Fruit fly (Drosophila melanogaster) Kc167 (cell line): ENCODE measurements around the gene CG8051.

Experiments
- Myc ChIP-seq: fragments of >200 bp; optimal IDR thresholded peaks from 2 replicates; lab custom pipeline; 2017; ENCODE audit warnings: missing external identifiers
- Sin3A ChIP-seq: fragments of >200 bp; optimal IDR thresholded peaks from 2 replicates; lab custom pipeline; 2018; ENCODE audit warnings: missing external identifiers
- h ChIP-seq: fragments of >200 bp; optimal IDR thresholded peaks from 3 replicates; lab custom pipeline; 2018; ENCODE audit warnings: missing external identifiers
- insv ChIP-seq: fragments of >200 bp; optimal IDR thresholded peaks from 3 replicates; lab custom pipeline; 2018; ENCODE audit warnings: missing external identifiers
- psq ChIP-seq: fragments of >200 bp; optimal IDR thresholded peaks from 2 replicates; lab custom pipeline; 2017; ENCODE audit warnings: missing external identifiers
- ttk ChIP-seq: sonication (Bioruptor generic); optimal IDR thresholded peaks from 2 replicates; lab custom pipeline; 2017; ENCODE audit warnings: missing external identifiers

Gene CG8051

DNA sequence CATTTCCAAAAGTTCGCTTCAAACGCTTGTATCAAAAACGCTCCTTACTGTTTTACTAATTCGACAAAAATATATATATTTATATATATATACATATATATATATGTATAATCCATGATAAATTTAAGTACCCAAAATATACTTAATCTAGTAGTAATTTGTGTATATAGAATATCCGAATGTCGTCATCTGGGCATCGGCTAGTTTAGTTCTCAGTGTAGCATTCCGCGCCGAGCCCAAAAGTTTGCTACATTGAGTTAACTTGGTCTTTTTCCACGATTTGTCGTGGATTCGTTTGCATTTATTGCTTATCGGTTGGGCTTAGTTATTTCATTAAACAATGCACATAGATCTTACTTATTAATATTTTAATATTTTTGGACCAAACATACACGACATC is 26.5 kb downstream of the CG8051 start:
- TF ChIP-seq Myc (no peak), insv (lab: Kevin White, UChicago) (no peak), ttk (lab: Kevin White, UChicago) (no peak), psq (lab: Kevin White, UChicago) (no peak), Sin3A (lab: Kevin White, UChicago) (no peak), h (lab: Kevin White, UChicago) (no peak)

- TF ChIP-seq Sin3A (lab: Kevin White, UChicago) (no peak), h (lab: Kevin White, UChicago) (no peak), ttk (lab: Kevin White, UChicago) (no peak), insv (lab: Kevin White, UChicago) (no peak), Myc (no peak), psq (lab: Kevin White, UChicago) (no peak)
These were observed 27.0 kb downstream of the CG8051 start for dm6 chrX:19280685-19281084.

DNA sequence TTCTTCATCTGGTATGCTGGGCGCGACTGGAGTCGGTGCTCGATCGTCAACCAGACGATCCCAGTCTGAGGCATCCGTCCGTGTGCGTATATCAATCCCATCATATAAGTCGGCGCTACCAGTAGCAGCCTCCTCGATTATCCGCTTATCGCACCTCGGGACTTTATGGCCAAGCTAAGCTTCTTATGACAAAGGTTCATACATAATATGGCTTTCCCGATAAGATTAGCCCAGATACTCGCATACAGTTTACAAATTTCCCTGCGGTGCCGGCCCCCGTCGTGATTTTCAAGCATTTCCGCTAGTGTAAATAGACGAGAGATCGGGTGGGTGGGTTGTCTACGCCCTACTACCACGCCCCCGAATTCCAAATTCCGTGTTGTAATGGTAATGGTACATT is 27.5 kb downstream of the CG8051 start, which contains the start of gene CG8028:
TSS of gene CG8028 (minus strand) at position 101 of the 400 bp plus-strand sequence.
- TF ChIP-seq insv (lab: Kevin White, UChicago) (no peak), h (lab: Kevin White, UChicago) (no peak), Sin3A (lab: Kevin White, UChicago) (no peak), ttk (lab: Kevin White, UChicago) (no peak), Myc (no peak), psq (lab: Kevin White, UChicago) (no peak)

DNA sequence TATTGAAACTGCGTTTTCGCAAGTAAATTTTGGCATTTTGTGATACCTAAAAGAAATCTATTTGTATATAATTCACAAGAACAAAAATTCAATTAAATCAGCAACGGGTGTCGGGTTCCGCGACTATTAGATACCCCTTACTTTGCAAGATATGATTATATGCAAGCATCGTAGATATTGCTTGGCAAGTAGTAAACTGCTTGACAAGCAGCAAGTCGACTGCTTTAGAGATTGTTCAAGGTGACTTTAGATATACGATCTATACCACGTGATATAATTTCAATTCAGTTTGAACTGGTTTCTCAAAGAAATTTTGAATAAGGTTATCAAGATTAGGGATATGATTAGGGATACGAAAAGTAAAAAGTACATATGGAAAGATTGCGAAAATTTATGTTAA is 29.3 kb downstream of the CG8051 start:
- TF ChIP-seq h (lab: Kevin White, UChicago) (no peak), ttk (lab: Kevin White, UChicago) (no peak), psq (lab: Kevin White, UChicago) (no peak), Sin3A (lab: Kevin White, UChicago) (no peak), insv (lab: Kevin White, UChicago) (no peak), Myc (no peak)

- TF ChIP-seq ttk (lab: Kevin White, UChicago): no peak
- TF ChIP-seq insv (lab: Kevin White, UChicago): no peak
- no peak for TF ChIP-seq h (lab: Kevin White, UChicago)
- no peak for TF ChIP-seq Sin3A (lab: Kevin White, UChicago)
- TF ChIP-seq Myc: no peak
- no peak for TF ChIP-seq psq (lab: Kevin White, UChicago)
These were observed 31.1 kb downstream of the CG8051 start, which contains the start of the genes CG32537 and CG32536 for dm6 chrX:19276489-19277117. TSS of gene CG32537 (minus strand) at chrX:19276539. TSS of gene CG32536 (minus strand) at chrX:19276898.

DNA sequence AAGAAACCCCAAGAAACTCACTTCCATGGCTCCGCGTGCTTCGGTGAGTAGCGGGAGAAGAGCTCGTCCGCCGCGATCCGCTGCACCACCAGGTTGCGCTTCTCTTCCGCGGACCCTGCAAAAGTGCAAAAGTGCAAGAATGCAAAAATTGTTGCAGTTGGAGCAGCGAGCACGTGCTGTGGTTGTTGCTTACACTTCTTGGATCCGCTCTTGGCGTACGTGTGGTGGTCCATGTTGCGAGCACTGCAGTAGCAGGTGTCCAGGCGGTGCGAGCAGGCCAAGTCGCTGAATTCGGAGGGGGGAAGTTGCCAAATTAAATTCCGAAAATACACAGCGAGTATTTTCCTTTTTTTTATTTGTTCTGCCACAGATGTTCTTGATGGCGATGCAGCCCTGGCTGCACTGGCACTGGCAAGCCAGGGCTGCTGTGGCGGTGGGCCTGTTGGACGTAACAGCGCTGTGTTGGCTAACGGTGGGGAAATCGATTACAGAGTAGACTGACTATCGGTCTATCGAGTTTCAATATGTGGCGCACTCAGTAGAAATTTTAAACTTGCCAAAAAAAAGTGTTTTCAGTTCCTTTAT is 39.1 kb downstream of the CG8051 start, which contains the start of gene CG8010:
TSS of gene CG8010 (minus strand) at position 413 of the 585 bp plus-strand sequence.
- TF ChIP-seq Sin3A (lab: Kevin White, UChicago): no peak

DNA sequence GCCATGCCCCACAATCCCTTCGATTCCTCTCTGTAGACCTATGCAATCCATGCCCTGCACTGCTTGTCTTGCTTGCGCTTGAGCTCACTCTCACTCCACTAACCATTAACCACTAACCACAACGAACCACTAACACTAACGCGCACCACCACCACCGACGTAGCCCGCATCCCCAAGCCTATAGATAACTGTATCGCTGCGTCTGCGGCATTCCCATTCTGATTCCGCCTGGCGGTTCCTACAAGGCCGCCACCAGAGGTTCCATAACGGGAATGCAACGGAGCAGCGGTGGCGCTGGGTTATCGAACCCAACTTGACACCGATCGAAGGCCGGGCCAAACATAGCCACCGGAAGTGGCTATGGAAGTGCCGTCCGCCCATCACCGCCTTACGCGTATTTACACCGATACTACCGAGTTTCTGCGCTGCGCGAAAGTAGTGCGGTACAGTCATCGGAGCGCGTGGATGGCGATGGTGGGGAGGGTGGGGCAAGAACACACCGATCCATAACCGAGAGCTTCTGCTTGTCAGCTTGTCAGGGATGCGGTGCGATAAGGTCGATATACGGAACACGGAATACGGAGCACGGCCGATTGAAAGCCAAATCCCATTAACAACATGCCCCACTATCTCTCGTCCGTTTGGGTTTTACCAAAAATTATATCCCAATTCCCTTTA is 41.8 kb downstream of the CG8051 start:
- no peak for TF ChIP-seq Myc
- TF ChIP-seq h (lab: Kevin White, UChicago): no peak
- no peak for TF ChIP-seq Sin3A (lab: Kevin White, UChicago)
- no peak for TF ChIP-seq ttk (lab: Kevin White, UChicago)
- TF ChIP-seq insv (lab: Kevin White, UChicago): no peak
- TF ChIP-seq psq (lab: Kevin White, UChicago): no peak

DNA sequence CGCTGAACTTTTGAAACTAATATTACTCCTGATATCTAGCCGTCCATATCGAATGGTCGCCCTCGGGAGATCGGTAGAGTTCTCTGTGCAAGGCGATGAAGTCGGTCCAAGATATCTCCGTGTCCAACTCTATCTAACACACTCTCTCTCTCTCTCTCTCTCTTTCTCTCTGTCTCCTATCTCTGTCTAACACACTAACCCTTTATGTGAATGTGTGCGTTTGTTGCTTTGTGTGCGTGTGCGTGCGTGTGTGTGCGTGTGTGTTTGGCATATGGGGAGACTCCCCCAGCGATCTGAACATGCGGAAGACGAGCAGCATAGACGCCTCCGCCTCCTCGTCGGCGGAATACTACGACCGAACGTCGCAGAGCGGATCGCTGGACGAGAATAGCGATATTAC is 43.3 kb downstream of the CG8051 start:
- TF ChIP-seq h (lab: Kevin White, UChicago) (no peak), insv (lab: Kevin White, UChicago) (no peak), ttk (lab: Kevin White, UChicago) (no peak), Myc (no peak), Sin3A (lab: Kevin White, UChicago) (no peak), psq (lab: Kevin White, UChicago) (no peak)

DNA sequence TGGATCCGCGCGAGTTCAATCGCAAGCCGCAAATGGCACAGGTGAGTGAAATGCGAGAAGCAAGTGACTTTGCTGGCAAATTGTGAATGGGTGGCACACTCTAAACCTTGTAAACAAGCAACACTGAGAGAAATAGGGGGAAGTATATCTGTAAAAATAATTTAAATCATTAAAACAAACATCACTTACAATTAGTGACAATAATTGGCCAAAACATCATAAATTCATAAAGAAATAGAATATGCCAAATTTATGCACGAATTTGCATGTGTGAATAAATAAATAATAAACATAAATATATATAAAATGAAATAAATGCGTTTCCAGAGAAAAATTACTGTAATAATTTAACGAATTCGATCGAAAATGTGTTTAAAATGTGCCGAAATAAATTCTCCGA is 45.2 kb downstream of the CG8051 start:
- no peak for TF ChIP-seq psq (lab: Kevin White, UChicago)
- no peak for TF ChIP-seq h (lab: Kevin White, UChicago)
- no peak for TF ChIP-seq insv (lab: Kevin White, UChicago)
- TF ChIP-seq Myc: no peak
- no peak for TF ChIP-seq Sin3A (lab: Kevin White, UChicago)
- no peak for TF ChIP-seq ttk (lab: Kevin White, UChicago)

DNA sequence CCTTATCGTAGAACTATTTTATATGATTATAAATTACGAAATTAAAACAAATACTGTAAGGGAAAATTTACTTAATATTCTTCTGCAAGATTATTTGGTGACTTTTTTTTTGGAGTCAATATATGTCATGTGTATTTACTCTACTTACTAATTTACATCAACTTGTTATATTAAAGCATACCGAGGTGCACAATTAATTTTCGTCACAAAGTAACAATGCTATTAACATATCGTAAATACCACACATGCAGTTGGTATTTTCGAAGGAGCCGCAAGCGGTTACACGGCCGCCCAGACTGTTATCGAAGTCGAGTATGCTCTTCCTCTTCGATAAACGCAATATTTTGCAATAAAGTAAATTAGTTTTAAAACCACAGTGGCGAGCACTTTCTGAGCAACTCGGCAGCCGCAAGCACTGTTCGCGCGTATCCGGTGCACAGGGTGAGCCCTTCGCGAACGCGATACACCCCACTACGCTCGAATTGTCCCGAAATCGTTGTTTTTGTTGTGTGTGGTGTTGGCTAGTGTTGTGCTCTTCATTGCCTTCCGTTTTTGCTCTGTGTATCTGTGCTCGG is 46.1 kb downstream of the CG8051 start, which contains the start of gene Vav:
TSS of gene Vav (plus strand) at position 293 of the 575 bp plus-strand sequence.
- TF ChIP-seq ttk (lab: Kevin White, UChicago) (no peak), Myc (no peak), insv (lab: Kevin White, UChicago) (no peak), psq (lab: Kevin White, UChicago) (no peak), Sin3A (lab: Kevin White, UChicago) (no peak), h (lab: Kevin White, UChicago) (no peak)

DNA sequence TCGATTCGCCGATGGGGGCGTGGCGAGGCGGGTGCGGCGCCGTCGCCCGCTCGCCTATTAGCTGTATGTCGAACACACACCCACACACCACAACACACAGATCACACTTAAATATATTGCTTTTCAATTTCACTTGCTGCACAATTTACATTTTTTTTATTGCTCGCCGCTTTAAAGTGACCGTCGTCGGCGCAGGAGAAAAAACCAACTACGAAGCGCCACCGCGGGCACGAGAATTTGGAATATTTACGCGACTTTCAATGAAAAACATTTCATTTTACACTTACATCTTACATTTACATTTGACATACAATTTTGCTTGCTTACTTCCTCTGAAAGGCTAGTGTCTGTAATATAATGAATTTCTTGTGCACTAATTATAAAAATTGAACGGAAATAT is 46.7 kb downstream of the CG8051 start, which contains the start of gene rictor:
TSS of gene rictor (minus strand) at position 170 of the 400 bp plus-strand sequence.
- TF ChIP-seq ttk (lab: Kevin White, UChicago): no peak
- no peak for TF ChIP-seq Myc
- TF ChIP-seq h (lab: Kevin White, UChicago): no peak
- no peak for TF ChIP-seq Sin3A (lab: Kevin White, UChicago)
- no peak for TF ChIP-seq psq (lab: Kevin White, UChicago)
- no peak for TF ChIP-seq insv (lab: Kevin White, UChicago)
